Fruit fly (Drosophila melanogaster) whole organism, embryonic: ENCODE measurements around the gene Syt1.

Experiments used
- Aef1 ChIP-seq: fragments of 200-800 bp; sonication (Bioruptor generic); IDR thresholded peaks from 3 replicates; pipeline ENCODE4 v1.3.6; 2022; ENCODE audit warnings: missing biosample characterization, missing genetic modification characterization
- CG10274 ChIP-seq: fragments of 200-800 bp; sonication (Bioruptor generic); optimal IDR thresholded peaks from 3 replicates; lab custom pipeline; 2017; ENCODE audit warnings: missing biosample characterization, mild to moderate bottlenecking, missing genetic modification characterization
- CG11456 ChIP-seq: fragments of 200-800 bp; sonication (Bioruptor generic); IDR thresholded peaks from 3 replicates; pipeline ENCODE4 v1.3.6; 2022; ENCODE audit warnings: missing biosample characterization, missing genetic modification characterization
- CG11695 ChIP-seq: fragments of 200-800 bp; sonication (Bioruptor generic); IDR thresholded peaks from 3 replicates; pipeline ENCODE4 v1.3.6; 2022; ENCODE audit warnings: missing biosample characterization, missing genetic modification characterization
- CG13894 ChIP-seq: fragments of 200-800 bp; sonication (Bioruptor generic); optimal IDR thresholded peaks from 3 replicates; lab custom pipeline; 2018; ENCODE audit warnings: missing biosample characterization, mild to moderate bottlenecking, missing genetic modification characterization, moderate library complexity
- CG14050 ChIP-seq: fragments of 200-800 bp; sonication (Bioruptor generic); IDR thresholded peaks from 3 replicates; pipeline ENCODE4 v1.3.6; 2022; ENCODE audit warnings: missing biosample characterization, missing genetic modification characterization
- CG1603 ChIP-seq: fragments of 200-800 bp; sonication (Bioruptor generic); optimal IDR thresholded peaks from 2 replicates; lab custom pipeline; 2019; ENCODE audit warnings: missing biosample characterization, mild to moderate bottlenecking, missing genetic modification characterization, moderate library complexity
- CG17186 ChIP-seq: fragments of 200-800 bp; sonication (Bioruptor generic); optimal IDR thresholded peaks from 3 replicates; lab custom pipeline; 2017; ENCODE audit warnings: missing biosample characterization, missing genetic modification reagents, missing genetic modification characterization
- CG17385 ChIP-seq: fragments of 200-800 bp; sonication (Bioruptor generic); optimal IDR thresholded peaks from 3 replicates; lab custom pipeline; 2018; ENCODE audit warnings: missing biosample characterization, mild to moderate bottlenecking, missing genetic modification characterization
- CG17612 ChIP-seq: fragments of 200-800 bp; sonication (Bioruptor generic); IDR thresholded peaks from 2 replicates; pipeline ENCODE4 v1.3.6; 2022; ENCODE audit warnings: missing biosample characterization, missing genetic modification characterization
- CG18011 ChIP-seq: fragments of 200-800 bp; sonication (Bioruptor generic); optimal IDR thresholded peaks from 2 replicates; lab custom pipeline; 2017; ENCODE audit warnings: missing biosample characterization, missing genetic modification characterization, mild to moderate bottlenecking, moderate library complexity, missing genotype
- CG18619 ChIP-seq: fragments of 200-800 bp; sonication (Bioruptor generic); optimal IDR thresholded peaks from 3 replicates; lab custom pipeline; 2017; ENCODE audit warnings: missing biosample characterization, mild to moderate bottlenecking, missing genetic modification characterization
- CG2120 ChIP-seq: fragments of 200-800 bp; sonication (Bioruptor generic); optimal IDR thresholded peaks from 3 replicates; lab custom pipeline; 2016; ENCODE audit warnings: missing biosample characterization, missing genetic modification characterization
- CG2678 ChIP-seq: fragments of 200-800 bp; sonication (Bioruptor generic); optimal IDR thresholded peaks from 3 replicates; lab custom pipeline; 2019; ENCODE audit warnings: missing biosample characterization, mild to moderate bottlenecking, missing genetic modification characterization, moderate library complexity
- CG3838 ChIP-seq: fragments of 200-800 bp; sonication (Bioruptor generic); optimal IDR thresholded peaks from 3 replicates; lab custom pipeline; 2016; ENCODE audit warnings: missing biosample characterization, missing genetic modification characterization
- CG4404 ChIP-seq: fragments of 200-800 bp; sonication (Bioruptor generic); IDR thresholded peaks from 2 replicates; pipeline ENCODE4 v1.3.6; 2022; ENCODE audit warnings: missing biosample characterization, missing genetic modification characterization
- CG5180 ChIP-seq: fragments of 200-800 bp; sonication (Bioruptor generic); optimal IDR thresholded peaks from 3 replicates; lab custom pipeline; 2017; ENCODE audit warnings: missing biosample characterization, missing genetic modification characterization, mild to moderate bottlenecking, moderate library complexity, missing genetic modification reagents
- CG6254 ChIP-seq: fragments of 200-800 bp; sonication (Bioruptor generic); optimal IDR thresholded peaks from 3 replicates; lab custom pipeline; 2017; ENCODE audit warnings: mild to moderate bottlenecking, missing biosample characterization, missing genetic modification reagents, missing genetic modification characterization
- CG6791 ChIP-seq: fragments of 200-800 bp; sonication (Bioruptor generic); IDR thresholded peaks from 3 replicates; pipeline ENCODE4 v1.3.6; 2022; ENCODE audit warnings: missing biosample characterization, missing genetic modification characterization; ENCODE audit not compliant: partially characterized antibody
- CHES-1-like ChIP-seq: fragments of 200-800 bp; sonication (Bioruptor generic); optimal IDR thresholded peaks from 2 replicates; lab custom pipeline; 2016; ENCODE audit warnings: missing biosample characterization, missing genetic modification characterization
- Dad ChIP-seq: fragments of 200-800 bp; sonication (Bioruptor generic); optimal IDR thresholded peaks from 3 replicates; lab custom pipeline; 2016; ENCODE audit warnings: missing biosample characterization, missing genetic modification characterization
- Deaf1 ChIP-seq: fragments of 200-800 bp; optimal IDR thresholded peaks from 3 replicates; lab custom pipeline; 2019; ENCODE audit warnings: missing biosample characterization, mild to moderate bottlenecking, missing genetic modification characterization, moderate library complexity
- Doc3 ChIP-seq: fragments of 200-800 bp; sonication (Bioruptor generic); IDR thresholded peaks from 3 replicates; pipeline ENCODE4 v1.3.6; 2022; ENCODE audit warnings: missing biosample characterization, missing genetic modification characterization; ENCODE audit not compliant: partially characterized antibody
- Dp ChIP-seq: fragments of 200-800 bp; sonication (Bioruptor generic); optimal IDR thresholded peaks from 2 replicates; lab custom pipeline; 2018; ENCODE audit warnings: missing biosample characterization, mild to moderate bottlenecking, missing genetic modification characterization, moderate library complexity
- Drgx ChIP-seq: fragments of 200-800 bp; sonication (Bioruptor generic); IDR thresholded peaks from 2 replicates; pipeline ENCODE4 v1.3.6; 2022; ENCODE audit warnings: missing biosample characterization, missing genetic modification characterization
- NC2α ChIP-seq: fragments of 200-800 bp; sonication (Bioruptor generic); optimal IDR thresholded peaks from 2 replicates; lab custom pipeline; 2016; ENCODE audit warnings: missing biosample characterization, missing genetic modification characterization
- NfI ChIP-seq: fragments of 200-800 bp; sonication (Bioruptor generic); optimal IDR thresholded peaks from 3 replicates; lab custom pipeline; 2018; ENCODE audit warnings: missing biosample characterization, mild to moderate bottlenecking, missing genetic modification characterization, moderate library complexity
- Pdp1 ChIP-seq, 2 experiments: fragments of 200-800 bp; sonication (Bioruptor generic); optimal IDR thresholded peaks; 3 replicates each; lab custom pipeline; 2016; ENCODE audit warnings: missing biosample characterization in 2 of 2, missing genetic modification characterization in 2 of 2, mild to moderate bottlenecking in 1 of 2, moderate library complexity in 1 of 2
- Ravus ChIP-seq: fragments of 200-800 bp; sonication (Bioruptor generic); IDR thresholded peaks from 2 replicates; pipeline ENCODE4 v1.3.6; 2022; ENCODE audit warnings: missing biosample characterization, missing genetic modification characterization
- Sry-δ ChIP-seq: fragments of 200-800 bp; sonication (Bioruptor generic); optimal IDR thresholded peaks from 2 replicates; lab custom pipeline; 2016; ENCODE audit warnings: missing biosample characterization, missing genetic modification characterization
- ac ChIP-seq: fragments of 200-800 bp; sonication (Bioruptor generic); optimal IDR thresholded peaks from 3 replicates; lab custom pipeline; 2017; ENCODE audit warnings: missing biosample characterization, mild to moderate bottlenecking, missing genetic modification characterization
- ci ChIP-seq: fragments of 200-800 bp; sonication (Bioruptor generic); IDR thresholded peaks from 3 replicates; pipeline ENCODE4 v1.3.6; 2022; ENCODE audit warnings: missing biosample characterization, missing genetic modification characterization
- dan ChIP-seq: fragments of 200-800 bp; sonication (Bioruptor generic); IDR thresholded peaks from 2 replicates; pipeline ENCODE4 v1.3.6; 2022; ENCODE audit warnings: missing biosample characterization, missing genetic modification characterization
- dimm ChIP-seq: fragments of 200-800 bp; sonication (Bioruptor generic); IDR thresholded peaks from 2 replicates; pipeline ENCODE4 v1.3.6; 2022; ENCODE audit warnings: missing biosample characterization, missing genetic modification characterization
- dm ChIP-seq: fragments of 200-800 bp; sonication (Bioruptor generic); optimal IDR thresholded peaks from 3 replicates; lab custom pipeline; 2016; ENCODE audit warnings: missing biosample characterization, missing genetic modification characterization
- grau ChIP-seq: fragments of 200-800 bp; optimal IDR thresholded peaks from 3 replicates; lab custom pipeline; 2019; ENCODE audit warnings: missing biosample characterization, mild to moderate bottlenecking, missing genetic modification characterization, moderate library complexity
- jumu ChIP-seq: fragments of 200-800 bp; sonication (Bioruptor generic); optimal IDR thresholded peaks from 3 replicates; lab custom pipeline; 2016; ENCODE audit warnings: missing biosample characterization, missing genetic modification characterization
- lbe ChIP-seq: fragments of 200-800 bp; sonication (Bioruptor generic); optimal IDR thresholded peaks from 2 replicates; lab custom pipeline; 2016; ENCODE audit warnings: missing biosample characterization, mild to moderate bottlenecking, missing genetic modification characterization
- lilli ChIP-seq: fragments of 200-800 bp; sonication (Bioruptor generic); optimal IDR thresholded peaks from 3 replicates; lab custom pipeline; 2016; ENCODE audit warnings: missing biosample characterization, missing genetic modification characterization
- maf-S ChIP-seq: fragments of 200-800 bp; sonication (Bioruptor generic); optimal IDR thresholded peaks from 2 replicates; lab custom pipeline; 2016; ENCODE audit warnings: missing biosample characterization, missing genetic modification characterization
- nerfin-1 ChIP-seq: fragments of 200-800 bp; sonication (Bioruptor generic); optimal IDR thresholded peaks from 3 replicates; lab custom pipeline; 2019; ENCODE audit warnings: missing biosample characterization, mild to moderate bottlenecking, missing genetic modification characterization, moderate library complexity
- phol ChIP-seq: fragments of 200-800 bp; sonication (Bioruptor generic); optimal IDR thresholded peaks from 3 replicates; lab custom pipeline; 2018; ENCODE audit warnings: missing biosample characterization, mild to moderate bottlenecking, missing genetic modification characterization, moderate library complexity
- shn ChIP-seq: fragments of 200-800 bp; sonication (Bioruptor generic); optimal IDR thresholded peaks from 3 replicates; lab custom pipeline; 2016; ENCODE audit warnings: missing biosample characterization, missing genetic modification characterization
- sr ChIP-seq: fragments of 200-800 bp; sonication (Bioruptor generic); IDR thresholded peaks from 3 replicates; pipeline ENCODE4 v1.3.6; 2022; ENCODE audit warnings: missing biosample characterization, missing genetic modification characterization
- tgo ChIP-seq: fragments of 200-800 bp; sonication (Bioruptor generic); IDR thresholded peaks from 3 replicates; pipeline ENCODE4 v1.3.6; 2022; ENCODE audit warnings: missing biosample characterization, missing genetic modification characterization
- tup ChIP-seq: fragments of 200-800 bp; sonication (Bioruptor generic); optimal IDR thresholded peaks from 2 replicates; lab custom pipeline; 2016; ENCODE audit warnings: missing biosample characterization, mild to moderate bottlenecking, missing genetic modification characterization, moderate library complexity
- twi ChIP-seq: fragments of 200-800 bp; optimal IDR thresholded peaks from 2 replicates; lab custom pipeline; 2019; ENCODE audit warnings: missing biosample characterization, mild to moderate bottlenecking, missing genetic modification characterization, moderate library complexity
- unc-4 ChIP-seq: fragments of 200-800 bp; sonication (Bioruptor generic); IDR thresholded peaks from 2 replicates; pipeline ENCODE4 v1.3.6; 2022; ENCODE audit warnings: missing biosample characterization, missing genetic modification characterization; ENCODE audit not compliant: partially characterized antibody
- unpg ChIP-seq: fragments of 200-800 bp; sonication (Bioruptor generic); optimal IDR thresholded peaks from 3 replicates; lab custom pipeline; 2018; ENCODE audit warnings: missing biosample characterization, mild to moderate bottlenecking, missing genetic modification characterization, moderate library complexity
- vfl ChIP-seq: fragments of 200-800 bp; sonication (Bioruptor generic); optimal IDR thresholded peaks from 2 replicates; lab custom pipeline; 2016; ENCODE audit warnings: missing biosample characterization, missing genetic modification characterization

Syt1 gene

DNA sequence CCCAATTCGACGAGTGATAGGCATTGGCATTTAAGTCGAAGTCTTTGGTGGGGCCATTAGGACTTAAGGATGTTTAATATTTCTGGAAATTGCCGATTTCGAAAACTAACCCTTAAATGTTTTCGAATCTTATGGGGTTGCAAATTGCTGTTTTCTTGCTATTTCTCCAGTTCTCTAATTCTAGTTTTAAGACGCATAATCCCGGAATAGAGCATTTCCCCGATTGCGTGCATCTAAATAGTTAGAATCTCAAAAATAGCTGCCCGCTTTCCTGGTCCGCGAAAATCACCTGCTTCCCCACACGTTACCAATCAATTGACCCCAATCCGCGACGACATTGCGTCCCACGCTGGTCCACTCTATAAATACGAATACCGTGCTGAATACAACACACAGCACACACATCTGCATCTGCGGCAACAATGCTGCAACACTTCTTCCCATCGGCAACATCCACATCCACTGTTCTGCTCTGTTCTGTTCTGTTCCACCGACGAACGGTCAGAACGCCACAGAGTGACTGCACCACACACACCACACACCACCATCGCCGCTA lies 47.8 kb downstream of the Syt1 start, which contains the start of gene Bacc (continued):
- peak; percentile 76 for TF ChIP-seq unpg (GFP tag; lab: Kevin White, UChicago)
- TF ChIP-seq jumu = no peak
- peak; percentile 25 for TF ChIP-seq ac (GFP tag; lab: Kevin White, UChicago)
- TF ChIP-seq unc-4 (GFP tag; lab: Robert Waterston, UW) = no peak
- no peak for TF ChIP-seq CG6791
- peak; percentile 88 for TF ChIP-seq shn
- TF ChIP-seq lbe = peak; percentile 89
- peak; percentile 83 for TF ChIP-seq maf-S (GFP tag; lab: Kevin White, UChicago)
- peak; percentile 80 for TF ChIP-seq CG18011 (GFP tag; lab: Kevin White, UChicago)
- no peak for TF ChIP-seq sr (GFP tag; lab: Robert Waterston, UW)
- peak; percentile 72 for TF ChIP-seq CG6254 (GFP tag; lab: Kevin White, UChicago)
- peak; percentile 94 for TF ChIP-seq CG2120 (GFP tag; lab: Kevin White, UChicago)
- peak; percentile 72 for TF ChIP-seq dm (GFP tag; lab: Kevin White, UChicago)
- TF ChIP-seq CG17186 (GFP tag; lab: Kevin White, UChicago) = peak; percentile 25
- no peak for TF ChIP-seq Ravus (GFP tag; lab: Robert Waterston, UW)
- TF ChIP-seq NC2α (GFP tag; lab: Kevin White, UChicago) = peak; percentile 73
- no peak for TF ChIP-seq Dp
- TF ChIP-seq CG4404 (GFP tag; lab: Robert Waterston, UW) = no peak
- TF ChIP-seq nerfin-1 (tag; lab: Kevin White, UChicago) = peak; percentile 67
- peak; percentile 89 for TF ChIP-seq grau (tag; lab: Kevin White, UChicago)
- TF ChIP-seq dan (GFP tag; lab: Robert Waterston, UW) = no peak
- peak; percentile 61 for TF ChIP-seq CG5180 (GFP tag; lab: Kevin White, UChicago)
- TF ChIP-seq CG11695 (GFP tag; lab: Robert Waterston, UW) = no peak
- peak; percentile 73 to 87 for TF ChIP-seq Pdp1 (GFP tag; optimal IDR thresholded peaks at IDR 0.05; lab: Kevin White, UChicago)
- TF ChIP-seq lilli (GFP tag; lab: Kevin White, UChicago) = peak; percentile 90
- TF ChIP-seq Doc3 (GFP tag; lab: Robert Waterston, UW) = no peak
- TF ChIP-seq CG3838 = peak; percentile 64
- no peak for TF ChIP-seq Drgx (GFP tag; lab: Robert Waterston, UW)
- TF ChIP-seq phol (tag; lab: Kevin White, UChicago) = peak; percentile 89
- TF ChIP-seq tgo (GFP tag; lab: Robert Waterston, UW) = no peak
- TF ChIP-seq Sry-δ (GFP tag; lab: Kevin White, UChicago) = peak; percentile 52
- TF ChIP-seq tup (GFP tag; lab: Kevin White, UChicago) = peak; percentile 60
- TF ChIP-seq CG1603 (tag; lab: Kevin White, UChicago) = peak; percentile 64
- peak; percentile 82 for TF ChIP-seq vfl (GFP tag; lab: Kevin White, UChicago)
- TF ChIP-seq CG17612 (GFP tag; lab: Robert Waterston, UW) = no peak
- no peak for TF ChIP-seq Deaf1 (tag; lab: Kevin White, UChicago)
- TF ChIP-seq CG10274 = peak; percentile 86
- no peak for TF ChIP-seq Aef1 (GFP tag; lab: Robert Waterston, UW)
- TF ChIP-seq twi (tag; lab: Kevin White, UChicago) = peak; percentile 38
- peak; percentile 92 for TF ChIP-seq CG18619 (GFP tag; lab: Kevin White, UChicago)
- TF ChIP-seq dimm (GFP tag; lab: Robert Waterston, UW) = no peak
- peak; percentile 95 for TF ChIP-seq CG2678
- TF ChIP-seq NfI (GFP tag; lab: Kevin White, UChicago) = peak; percentile 83
- TF ChIP-seq CG11456 (GFP tag; lab: Robert Waterston, UW) = no peak
- TF ChIP-seq CHES-1-like (GFP tag; lab: Kevin White, UChicago) = peak; percentile 92
- TF ChIP-seq CG17385 = peak; percentile 79
- no peak for TF ChIP-seq CG14050 (GFP tag; lab: Robert Waterston, UW)
- TF ChIP-seq Dad = peak; percentile 75
- no peak for TF ChIP-seq CG13894 (tag; lab: Kevin White, UChicago)
- no peak for TF ChIP-seq ci (GFP tag; lab: Robert Waterston, UW)
